Worm (Caenorhabditis elegans) whole organism, mixed stage, embryonic: Measurements from ENCODE around the gene F55G11.2.

ENCODE experiments used
- cnd-1 ChIP-seq: fragments of 200-800 bp; sonication (Bioruptor generic); optimal IDR thresholded peaks from 2 replicates; lab custom pipeline; 2018; ENCODE audit warnings: mild to moderate bottlenecking, missing genetic modification characterization, missing compliant biosample characterization
- elt-1 ChIP-seq: sonication (generic microtip); optimal IDR thresholded peaks from 2 replicates; lab custom pipeline; 2017; ENCODE audit warnings: missing genetic modification characterization, mild to moderate bottlenecking, missing compliant biosample characterization, antibody characterized with exemption, moderate library complexity, borderline replicate concordance; ENCODE audit not compliant: insufficient read depth
- elt-3 ChIP-seq: fragments of 150-350 bp; optimal IDR thresholded peaks from 2 replicates; lab custom pipeline; 2014; ENCODE audit warnings: missing biosample characterization, missing genetic modification characterization
- lsy-2 ChIP-seq: fragments of 150-350 bp; optimal IDR thresholded peaks from 2 replicates; lab custom pipeline; 2014; ENCODE audit warnings: missing biosample characterization, missing genetic modification characterization
- mep-1 ChIP-seq: fragments of 150-350 bp; optimal IDR thresholded peaks from 2 replicates; lab custom pipeline; 2017; ENCODE audit warnings: missing biosample characterization, missing genetic modification reagents, missing genetic modification characterization, inconsistent platforms
- nhr-237 ChIP-seq: fragments of 150-350 bp; optimal IDR thresholded peaks from 2 replicates; lab custom pipeline; 2014; ENCODE audit warnings: missing biosample characterization, missing genetic modification characterization
- pha-4 ChIP-seq: fragments of 150-350 bp; optimal IDR thresholded peaks from 2 replicates; lab custom pipeline; 2018; ENCODE audit warnings: missing biosample characterization, missing genetic modification reagents, missing genetic modification characterization

ce11 chrIV:12978307-12979036, 9.4 kb upstream of the F55G11.2 start, which contains the start of gene K10D11.2:
- no peak for TF ChIP-seq cnd-1 (tag; lab: Kevin White, UChicago)
- TF ChIP-seq nhr-237 (tag; lab: Kevin White, UChicago) = no peak
- TF ChIP-seq elt-1 = no peak
- no peak for TF ChIP-seq pha-4 (tag; lab: Kevin White, UChicago)
- no peak for TF ChIP-seq elt-3 (tag; lab: Kevin White, UChicago)
- no peak for TF ChIP-seq mep-1 (tag; lab: Kevin White, UChicago)
- no peak for TF ChIP-seq lsy-2 (tag; lab: Kevin White, UChicago)
